Fruit fly (Drosophila melanogaster) Kc167 (cell line): ENCODE measurements around the gene sqd.

Experiments
- Myc ChIP-seq: fragments of >200 bp; optimal IDR thresholded peaks from 2 replicates; lab custom pipeline; 2017; ENCODE audit warnings: missing external identifiers
- Sin3A ChIP-seq: fragments of >200 bp; optimal IDR thresholded peaks from 2 replicates; lab custom pipeline; 2018; ENCODE audit warnings: missing external identifiers
- h ChIP-seq: fragments of >200 bp; optimal IDR thresholded peaks from 3 replicates; lab custom pipeline; 2018; ENCODE audit warnings: missing external identifiers
- insv ChIP-seq: fragments of >200 bp; optimal IDR thresholded peaks from 3 replicates; lab custom pipeline; 2018; ENCODE audit warnings: missing external identifiers
- psq ChIP-seq: fragments of >200 bp; optimal IDR thresholded peaks from 2 replicates; lab custom pipeline; 2017; ENCODE audit warnings: missing external identifiers
- ttk ChIP-seq: sonication (Bioruptor generic); optimal IDR thresholded peaks from 2 replicates; lab custom pipeline; 2017; ENCODE audit warnings: missing external identifiers

Gene sqd

dm6 chr3R:13617228-13617627 is 28.9 kb downstream of the sqd start:
- TF ChIP-seq ttk (lab: Kevin White, UChicago) (no peak), h (lab: Kevin White, UChicago) (no peak), psq (lab: Kevin White, UChicago) (no peak)

DNA sequence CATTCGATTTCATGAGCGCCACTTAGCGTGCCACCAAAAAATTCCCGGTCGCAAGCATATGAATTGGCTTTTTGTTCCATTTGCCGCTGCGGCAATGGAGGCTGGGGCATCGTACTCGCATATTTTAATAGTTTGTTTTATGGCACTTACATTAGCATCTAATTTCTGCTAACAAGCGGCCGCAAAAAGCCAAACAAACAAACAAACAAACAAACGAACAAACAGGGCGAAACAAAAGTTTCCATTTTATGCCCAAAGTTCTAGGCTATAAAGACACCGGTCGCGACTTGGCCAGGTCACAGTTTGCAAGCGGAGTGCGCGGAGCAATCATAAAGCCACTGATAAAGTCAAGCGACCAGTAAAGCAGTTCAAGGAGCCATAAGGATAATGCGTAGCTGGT is 30.5 kb downstream of the sqd start, which contains the start of gene CG9269:
CG9269 (plus strand) TSS at position 301 of the 400 bp plus-strand sequence.
- TF ChIP-seq insv (lab: Kevin White, UChicago) (no peak), Sin3A (lab: Kevin White, UChicago) (no peak), h (lab: Kevin White, UChicago) (no peak), ttk (lab: Kevin White, UChicago) (no peak), psq (lab: Kevin White, UChicago) (no peak), Myc (no peak)

DNA sequence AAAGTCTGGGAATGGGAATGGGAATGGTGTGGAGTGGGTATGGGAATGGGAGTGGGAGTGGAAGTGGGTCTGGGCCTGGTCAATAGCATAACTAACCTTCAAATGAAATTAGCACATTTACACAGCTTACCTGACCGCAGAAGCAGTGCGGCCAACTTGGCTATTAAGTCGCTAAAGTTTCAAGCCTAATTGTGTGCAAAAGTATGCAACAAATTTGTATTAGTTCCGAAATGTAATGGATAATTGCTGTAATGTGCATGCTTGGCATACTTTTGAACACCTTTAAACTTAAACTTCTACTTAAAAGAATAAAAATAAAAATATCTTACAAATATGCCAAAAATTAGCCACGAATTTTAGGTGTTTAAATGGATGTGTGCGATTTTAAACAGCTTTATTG is 31.1 kb downstream of the sqd start:
- TF ChIP-seq Sin3A (lab: Kevin White, UChicago): no peak
- TF ChIP-seq insv (lab: Kevin White, UChicago): no peak
- TF ChIP-seq h (lab: Kevin White, UChicago): no peak
- no peak for TF ChIP-seq psq (lab: Kevin White, UChicago)

- TF ChIP-seq insv (lab: Kevin White, UChicago): no peak
Observed at dm6 chr3R:13612333-13612732, 33.8 kb downstream of the sqd start, which contains the start of gene CG9757. Gene CG9757, minus strand, starts transcription at chr3R:13612433.

DNA sequence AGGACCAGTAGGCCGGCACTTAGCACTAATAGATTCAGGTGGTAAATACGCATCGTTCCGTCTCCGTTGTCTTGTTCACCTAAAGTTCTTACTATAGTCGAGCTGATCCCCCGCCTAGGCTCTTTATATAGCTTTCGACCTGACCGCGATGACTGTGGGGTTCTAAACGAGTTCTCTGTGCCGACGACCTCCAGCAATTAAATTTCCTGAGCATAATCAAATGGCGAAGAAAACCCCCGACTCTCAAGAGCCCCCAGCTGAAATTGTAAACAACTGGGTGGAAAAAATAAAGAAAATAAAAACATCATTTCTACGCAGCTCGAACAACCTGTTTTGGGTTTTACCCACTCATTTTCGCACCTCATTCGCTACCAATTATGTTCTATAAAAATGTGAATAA is 37.0 kb downstream of the sqd start, which contains the start of gene CG9759:
CG9759 (minus strand) TSS at position 101 of the 400 bp plus-strand sequence.
- no peak for TF ChIP-seq ttk (lab: Kevin White, UChicago)
- no peak for TF ChIP-seq Myc
- no peak for TF ChIP-seq psq (lab: Kevin White, UChicago)
- no peak for TF ChIP-seq insv (lab: Kevin White, UChicago)
- no peak for TF ChIP-seq Sin3A (lab: Kevin White, UChicago)
- TF ChIP-seq h (lab: Kevin White, UChicago): no peak

dm6 chr3R:13600539-13600938 is 45.6 kb downstream of the sqd start:
- no peak for TF ChIP-seq Sin3A (lab: Kevin White, UChicago)
- TF ChIP-seq h (lab: Kevin White, UChicago): no peak
- TF ChIP-seq insv (lab: Kevin White, UChicago): no peak
- no peak for TF ChIP-seq ttk (lab: Kevin White, UChicago)

- no peak for TF ChIP-seq insv (lab: Kevin White, UChicago)
Observed at dm6 chr3R:13596409-13596808, 49.7 kb downstream of the sqd start.

DNA sequence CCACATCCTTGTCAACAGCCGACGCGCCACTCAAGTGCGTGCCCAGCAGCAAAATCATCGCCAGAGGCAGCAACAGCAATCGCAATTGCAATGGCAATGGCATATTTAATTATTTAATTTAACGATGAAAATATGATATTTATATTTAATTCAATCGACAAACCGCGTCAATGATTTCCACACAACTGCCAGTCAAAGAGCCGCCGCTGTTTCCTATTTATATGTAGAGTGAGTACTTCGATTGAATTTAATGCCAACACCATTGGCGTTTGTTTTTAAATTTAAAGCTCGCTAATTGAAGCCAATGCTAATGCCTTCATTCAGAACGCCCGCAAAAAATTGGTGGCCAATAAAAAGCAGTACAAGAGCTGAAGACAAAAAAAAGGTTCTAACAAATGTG is 53.5 kb downstream of the sqd start, which contains the start of gene CG14369:
CG14369 (minus strand) TSS at position 101 of the 400 bp plus-strand sequence.
- no peak for TF ChIP-seq insv (lab: Kevin White, UChicago)
- TF ChIP-seq Sin3A (lab: Kevin White, UChicago): no peak
- no peak for TF ChIP-seq h (lab: Kevin White, UChicago)
- TF ChIP-seq Myc: no peak
- no peak for TF ChIP-seq ttk (lab: Kevin White, UChicago)
- TF ChIP-seq psq (lab: Kevin White, UChicago): no peak

- no peak for TF ChIP-seq psq (lab: Kevin White, UChicago)
- no peak for TF ChIP-seq insv (lab: Kevin White, UChicago)
- no peak for TF ChIP-seq Myc
- TF ChIP-seq h (lab: Kevin White, UChicago): no peak
- TF ChIP-seq ttk (lab: Kevin White, UChicago): no peak
Observed at dm6 chr3R:13587697-13588096, 58.4 kb downstream of the sqd start, which contains the start of gene CG14370. Gene CG14370, plus strand, starts transcription at chr3R:13587997.
